Worm (Caenorhabditis elegans): ENCODE measurements around the gene srx-5.

srx-5 gene

ce11 chrV:712882-713281 is 13.0 kb downstream of the srx-5 start, which contains the start of gene cyp-33C11:
TSS of gene cyp-33C11 (minus strand) at chrV:712982.
- no peak for TF ChIP-seq fkh-10 (GFP tag; optimal IDR thresholded peaks at IDR 0.05)
- no peak for TF ChIP-seq ZK546.5 (tag; optimal IDR thresholded peaks at IDR 0.05)
- no peak for TF ChIP-seq hmg-11 (tag; optimal IDR thresholded peaks at IDR 0.05)
- no peak for TF ChIP-seq lin-39 (tag; optimal IDR thresholded peaks at IDR 0.05)
- no peak for TF ChIP-seq nhr-67 (tag; optimal IDR thresholded peaks at IDR 0.05)
- TF ChIP-seq pha-4 (tag; optimal IDR thresholded peaks at IDR 0.05): no peak
- no peak for TF ChIP-seq nhr-23 (tag; optimal IDR thresholded peaks at IDR 0.05)
- TF ChIP-seq ztf-11 (tag; optimal IDR thresholded peaks at IDR 0.05): no peak
- no peak for TF ChIP-seq lsy-12 (tag; optimal IDR thresholded peaks at IDR 0.05)
- no peak for TF ChIP-seq jun-1 (tag; optimal IDR thresholded peaks at IDR 0.05)
- no peak for TF ChIP-seq unc-39 (tag; optimal IDR thresholded peaks at IDR 0.05)

ce11 chrV:719731-720130 is 19.9 kb downstream of the srx-5 start, which contains the start of gene srbc-40:
TSS of gene srbc-40 (minus strand) at chrV:719831.
- no peak for TF ChIP-seq nhr-28 (tag; optimal IDR thresholded peaks at IDR 0.05)
- no peak for TF ChIP-seq egl-5 (tag; optimal IDR thresholded peaks at IDR 0.05)
- TF ChIP-seq snpc-4 (tag; optimal IDR thresholded peaks at IDR 0.05): no peak
- TF ChIP-seq fkh-10 (GFP tag; optimal IDR thresholded peaks at IDR 0.05): no peak
- TF ChIP-seq nhr-43 (tag; optimal IDR thresholded peaks at IDR 0.05; ENCODE audit: poor library complexity, severe bottlenecking): no peak
- no peak for TF ChIP-seq lsy-12 (tag; optimal IDR thresholded peaks at IDR 0.05)
- TF ChIP-seq nhr-77 (tag; optimal IDR thresholded peaks at IDR 0.05): no peak
- no peak for TF ChIP-seq zag-1 (tag; optimal IDR thresholded peaks at IDR 0.05)

ce11 chrV:722889-723288 is 23.0 kb downstream of the srx-5 start:
- TF ChIP-seq R02D3.7 (tag; optimal IDR thresholded peaks at IDR 0.05): no peak
- no peak for TF ChIP-seq jun-1 (tag; optimal IDR thresholded peaks at IDR 0.05)
- TF ChIP-seq ceh-28 (tag; optimal IDR thresholded peaks at IDR 0.05): no peak
- no peak for TF ChIP-seq nhr-77 (tag; optimal IDR thresholded peaks at IDR 0.05)
- TF ChIP-seq daf-12 (tag; optimal IDR thresholded peaks at IDR 0.05): no peak
- no peak for TF ChIP-seq fkh-10 (GFP tag; optimal IDR thresholded peaks at IDR 0.05)
- no peak for TF ChIP-seq elt-3 (tag; optimal IDR thresholded peaks at IDR 0.05)
- TF ChIP-seq unc-62 (GFP tag; optimal IDR thresholded peaks at IDR 0.05): no peak
- TF ChIP-seq nhr-76 (tag; optimal IDR thresholded peaks at IDR 0.05): no peak
- TF ChIP-seq skn-1 (tag; optimal IDR thresholded peaks at IDR 0.05): no peak
- TF ChIP-seq nhr-67 (tag; optimal IDR thresholded peaks at IDR 0.05): no peak
- no peak for TF ChIP-seq pqm-1 (tag; optimal IDR thresholded peaks at IDR 0.05)
- no peak for TF ChIP-seq ztf-11 (tag; optimal IDR thresholded peaks at IDR 0.05)
- no peak for TF ChIP-seq nhr-23 (tag; optimal IDR thresholded peaks at IDR 0.05)
- no peak for TF ChIP-seq hmg-11 (tag; optimal IDR thresholded peaks at IDR 0.05)
- no peak for TF ChIP-seq ceh-82 (tag; optimal IDR thresholded peaks at IDR 0.05)
- TF ChIP-seq ama-1 (optimal IDR thresholded peaks at IDR 0.05): no peak
- no peak for TF ChIP-seq nhr-11 (tag; optimal IDR thresholded peaks at IDR 0.05)
- TF ChIP-seq zag-1 (tag; optimal IDR thresholded peaks at IDR 0.05): no peak
- TF ChIP-seq sea-2 (GFP tag; optimal IDR thresholded peaks at IDR 0.05): no peak

- no peak for TF ChIP-seq ceh-9 (tag; optimal IDR thresholded peaks at IDR 0.05)
- peak; percentile 3 for TF ChIP-seq nhr-25 (tag; optimal IDR thresholded peaks at IDR 0.05)
- TF ChIP-seq nhr-28 (tag; optimal IDR thresholded peaks at IDR 0.05): peak; percentile 36
- TF ChIP-seq ceh-16 (tag; optimal IDR thresholded peaks at IDR 0.05): no peak
- TF ChIP-seq nhr-77 (tag; optimal IDR thresholded peaks at IDR 0.05): peak; percentile 51
- TF ChIP-seq ztf-11 (tag; optimal IDR thresholded peaks at IDR 0.05): no peak
- TF ChIP-seq mml-1 (tag; optimal IDR thresholded peaks at IDR 0.05): no peak
- TF ChIP-seq fkh-2 (tag; optimal IDR thresholded peaks at IDR 0.05): no peak
- peak; percentile 68 for TF ChIP-seq nfya-1 (tag; optimal IDR thresholded peaks at IDR 0.05; ENCODE audit: insufficient read depth)
- no peak for TF ChIP-seq lin-15B (tag; optimal IDR thresholded peaks at IDR 0.05)
- no peak for TF ChIP-seq unc-62 (GFP tag; optimal IDR thresholded peaks at IDR 0.05)
- TF ChIP-seq nhr-43 (tag; optimal IDR thresholded peaks at IDR 0.05; ENCODE audit: poor library complexity, severe bottlenecking): peak; percentile 97
- no peak for TF ChIP-seq sea-2 (GFP tag; optimal IDR thresholded peaks at IDR 0.05)
- peak; percentile 55 for TF ChIP-seq pha-4 (tag; optimal IDR thresholded peaks at IDR 0.05)
- TF ChIP-seq nhr-237 (tag; optimal IDR thresholded peaks at IDR 0.05): no peak
- TF ChIP-seq egl-27 (tag; optimal IDR thresholded peaks at IDR 0.05): no peak
- TF ChIP-seq lin-39 (tag; optimal IDR thresholded peaks at IDR 0.05): peak; percentile 37
- no peak for TF ChIP-seq egl-5 (tag; optimal IDR thresholded peaks at IDR 0.05)
- no peak for TF ChIP-seq eor-1 (tag; optimal IDR thresholded peaks at IDR 0.05)
- no peak for TF ChIP-seq nhr-12 (tag; optimal IDR thresholded peaks at IDR 0.05)
- no peak for TF ChIP-seq fkh-10 (GFP tag; optimal IDR thresholded peaks at IDR 0.05)
- peak in 1 of 3 experiments; percentile 4 for TF ChIP-seq elt-3 (tag; optimal IDR thresholded peaks at IDR 0.05)
- TF ChIP-seq aly-2 (tag; optimal IDR thresholded peaks at IDR 0.05): peak; percentile 93
- TF ChIP-seq daf-12 (tag; optimal IDR thresholded peaks at IDR 0.05): no peak
- peak; percentile 99 for TF ChIP-seq ama-1 (optimal IDR thresholded peaks at IDR 0.05)
- TF ChIP-seq nhr-11 (tag; optimal IDR thresholded peaks at IDR 0.05): peak; percentile 2
- no peak for TF ChIP-seq elt-1 (tag; optimal IDR thresholded peaks at IDR 0.05)
- TF ChIP-seq elt-2 (tag; optimal IDR thresholded peaks at IDR 0.05): peak; percentile 76
- no peak for TF ChIP-seq hmg-11 (tag; optimal IDR thresholded peaks at IDR 0.05)
- peak; percentile 24 for TF ChIP-seq R02D3.7 (tag; optimal IDR thresholded peaks at IDR 0.05)
- TF ChIP-seq ceh-28 (tag; optimal IDR thresholded peaks at IDR 0.05): no peak
- TF ChIP-seq jun-1 (tag; optimal IDR thresholded peaks at IDR 0.05): peak; percentile 59
- peak; percentile 78 for TF ChIP-seq nhr-23 (tag; optimal IDR thresholded peaks at IDR 0.05)
- TF ChIP-seq tbx-2 (tag; optimal IDR thresholded peaks at IDR 0.05): peak; percentile 85
- TF ChIP-seq ceh-82 (tag; optimal IDR thresholded peaks at IDR 0.05): no peak
- TF ChIP-seq unc-39 (tag; optimal IDR thresholded peaks at IDR 0.05): no peak
Observed at ce11 chrV:723895-724352, 24.0 kb downstream of the srx-5 start, which contains the start of gene fbxb-72. TSS of gene fbxb-72 (minus strand) at chrV:723952.
